Fruit fly (Drosophila melanogaster) whole organism, embryonic: ENCODE results near the gene MESR3.

Source experiments
- Adf1 ChIP-seq: fragments of 200-800 bp; sonication (Bioruptor generic); IDR thresholded peaks from 2 replicates; pipeline ENCODE4 v1.3.6; 2022; ENCODE audit warnings: missing biosample characterization, missing genetic modification characterization
- B-H2 ChIP-seq: fragments of 200-800 bp; sonication (Bioruptor generic); optimal IDR thresholded peaks from 2 replicates; lab custom pipeline; 2018; ENCODE audit warnings: missing biosample characterization, mild to moderate bottlenecking, missing genetic modification characterization
- CG30403 ChIP-seq: fragments of 200-800 bp; sonication (Bioruptor generic); optimal IDR thresholded peaks from 3 replicates; lab custom pipeline; 2016; ENCODE audit warnings: missing biosample characterization, missing genetic modification characterization
- CG4328 ChIP-seq: fragments of 200-800 bp; sonication (Bioruptor generic); optimal IDR thresholded peaks from 3 replicates; lab custom pipeline; 2017; ENCODE audit warnings: missing biosample characterization, missing genetic modification reagents, missing genetic modification characterization
- Nf-YA ChIP-seq: fragments of 200-800 bp; sonication (Bioruptor generic); IDR thresholded peaks from 2 replicates; pipeline ENCODE4 v1.3.6; 2022; ENCODE audit warnings: missing biosample characterization, missing genetic modification characterization
- Side ChIP-seq: fragments of 200-800 bp; sonication (Bioruptor generic); optimal IDR thresholded peaks from 2 replicates; lab custom pipeline; 2016; ENCODE audit warnings: missing biosample characterization, missing genetic modification characterization
- Ssrp ChIP-seq: fragments of 200-800 bp; sonication (Bioruptor generic); optimal IDR thresholded peaks from 2 replicates; lab custom pipeline; 2018; ENCODE audit warnings: missing biosample characterization, mild to moderate bottlenecking, missing genetic modification characterization, moderate library complexity
- crol ChIP-seq: fragments of 200-800 bp; sonication (Bioruptor generic); IDR thresholded peaks from 2 replicates; pipeline ENCODE4 v1.3.6; 2022; ENCODE audit warnings: missing biosample characterization, missing genetic modification characterization
- sd ChIP-seq: fragments of 200-800 bp; sonication (Bioruptor generic); optimal IDR thresholded peaks from 3 replicates; lab custom pipeline; 2018; ENCODE audit warnings: missing biosample characterization, mild to moderate bottlenecking, missing genetic modification characterization, moderate library complexity
- sisA ChIP-seq: fragments of 200-800 bp; sonication (Bioruptor generic); IDR thresholded peaks from 2 replicates; pipeline ENCODE4 v1.3.6; 2022; ENCODE audit warnings: missing biosample characterization, missing genetic modification characterization
- unc-4 ChIP-seq: fragments of 200-800 bp; sonication (Bioruptor generic); IDR thresholded peaks from 2 replicates; pipeline ENCODE4 v1.3.6; 2022; ENCODE audit warnings: missing biosample characterization, missing genetic modification characterization; ENCODE audit not compliant: partially characterized antibody

DNA sequence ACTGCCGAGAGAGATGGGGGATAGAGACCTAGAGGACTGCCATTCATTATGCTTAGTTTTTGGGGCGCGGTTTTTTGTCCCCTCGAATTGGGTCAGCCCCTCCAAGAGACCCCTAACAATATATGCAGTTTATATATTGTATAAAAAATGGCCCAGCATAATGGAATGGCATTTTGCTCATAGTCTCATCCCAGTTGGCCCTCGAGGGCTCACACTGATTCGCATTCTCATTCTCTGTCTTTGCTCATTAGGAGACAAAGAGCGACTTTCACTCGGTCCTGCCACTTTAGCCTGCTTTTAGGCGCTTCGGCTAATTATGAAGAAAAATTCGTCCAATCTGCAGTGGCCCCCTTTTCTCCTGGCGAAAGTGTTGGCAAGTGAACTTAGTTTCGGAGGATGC, 6.4 kb downstream of the MESR3 start:
- TF ChIP-seq sisA (no peak), sd (tag; lab: Kevin White, UChicago) (no peak), crol (GFP tag; lab: Robert Waterston, UW) (no peak), B-H2 (GFP tag; lab: Kevin White, UChicago) (no peak), Ssrp (tag; lab: Kevin White, UChicago) (no peak), Adf1 (no peak), CG4328 (no peak), Side (GFP tag; lab: Kevin White, UChicago) (no peak), unc-4 (no peak), Nf-YA (GFP tag; lab: Robert Waterston, UW) (no peak), CG30403 (GFP tag; lab: Kevin White, UChicago) (no peak)
